Worm (Caenorhabditis elegans): Measurements from ENCODE around the gene C43C3.4.

DNA sequence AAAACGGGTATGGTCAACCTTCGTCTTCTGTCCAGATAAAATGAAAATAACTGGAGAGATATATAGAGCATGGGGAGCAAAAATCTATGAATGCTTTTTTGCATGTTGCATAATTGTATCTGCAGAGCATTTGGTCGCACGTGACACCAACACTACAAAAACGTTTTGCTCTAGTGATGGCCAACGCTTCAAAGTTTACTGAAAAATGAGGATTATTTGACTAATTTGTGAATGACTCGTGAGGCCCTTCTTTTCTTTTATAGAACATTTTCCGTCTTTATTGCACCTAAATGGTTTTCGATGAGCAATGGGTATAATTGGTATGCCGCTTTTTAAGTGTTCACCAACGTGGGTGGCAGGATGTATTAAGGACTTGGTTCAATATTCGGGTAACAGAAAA, 21.2 kb downstream of the C43C3.4 start:
- no peak for TF ChIP-seq mdl-1 (tag; optimal IDR thresholded peaks at IDR 0.05)
- no peak for TF ChIP-seq nhr-11 (tag; optimal IDR thresholded peaks at IDR 0.05)
- no peak for TF ChIP-seq mab-5 (tag; optimal IDR thresholded peaks at IDR 0.05)
- TF ChIP-seq nhr-25 (tag; optimal IDR thresholded peaks at IDR 0.05) = no peak
- no peak for TF ChIP-seq R02D3.7 (tag; optimal IDR thresholded peaks at IDR 0.05)
- TF ChIP-seq lin-39 (tag; optimal IDR thresholded peaks at IDR 0.05) = no peak
- no peak for TF ChIP-seq lsy-2 (tag; optimal IDR thresholded peaks at IDR 0.05)
- no peak for TF ChIP-seq unc-39 (tag; optimal IDR thresholded peaks at IDR 0.05)
- TF ChIP-seq ceh-82 (tag; optimal IDR thresholded peaks at IDR 0.05) = no peak
- no peak for TF ChIP-seq nhr-23 (tag; optimal IDR thresholded peaks at IDR 0.05)
- TF ChIP-seq sma-9 (GFP tag; optimal IDR thresholded peaks at IDR 0.05) = no peak
- no peak for TF ChIP-seq sma-9 (tag; optimal IDR thresholded peaks at IDR 0.05)
- TF ChIP-seq zag-1 (tag; optimal IDR thresholded peaks at IDR 0.05) = no peak
- no peak for TF ChIP-seq ztf-11 (tag; optimal IDR thresholded peaks at IDR 0.05)
- TF ChIP-seq nhr-77 (tag; optimal IDR thresholded peaks at IDR 0.05) = no peak
